Fruit fly (Drosophila melanogaster): ENCODE results near the gene Ack.
A peak's percentile ranks its signal among the peaks of the same experiment; 100 is the strongest.

Ack gene

dm6 chr3L:4108844-4109494, 983 bp downstream of the Ack start:
- peak; percentile 36 for TF ChIP-seq Sox15 (GFP tag; optimal IDR thresholded peaks at IDR 0.05)
- TF ChIP-seq CG6854 (GFP tag; optimal IDR thresholded peaks at IDR 0.05) = no peak
- peak; percentile 52 for TF ChIP-seq cyc (GFP tag; optimal IDR thresholded peaks at IDR 0.05)
- peak; percentile 26 for TF ChIP-seq Eip93F (GFP tag; optimal IDR thresholded peaks at IDR 0.05)
- TF ChIP-seq CG6276 (GFP tag; optimal IDR thresholded peaks at IDR 0.05) = peak; percentile 77
- TF ChIP-seq Hr4 (GFP tag; optimal IDR thresholded peaks at IDR 0.05) = peak; percentile 88
- peak; percentile 56 for TF ChIP-seq CG34406 (GFP tag; optimal IDR thresholded peaks at IDR 0.05)
- peak; percentile 59 for TF ChIP-seq CG10669 (GFP tag; optimal IDR thresholded peaks at IDR 0.05)
- TF ChIP-seq Met (GFP tag; optimal IDR thresholded peaks at IDR 0.05) = peak; percentile 67
- peak; percentile 69 for TF ChIP-seq OdsH (GFP tag; optimal IDR thresholded peaks at IDR 0.05)
- peak; percentile 62 for TF ChIP-seq fd59A (GFP tag; optimal IDR thresholded peaks at IDR 0.05)
- peak; percentile 51 for TF ChIP-seq dac (GFP tag; optimal IDR thresholded peaks at IDR 0.05)
- TF ChIP-seq esn (GFP tag; optimal IDR thresholded peaks at IDR 0.05) = peak; percentile 61
- peak; percentile 2 to 60 for TF ChIP-seq salr (GFP tag; optimal IDR thresholded peaks at IDR 0.05)
- TF ChIP-seq CG7368 (GFP tag; optimal IDR thresholded peaks at IDR 0.05) = peak; percentile 37
- peak; percentile 72 for TF ChIP-seq Eip75B (GFP tag; optimal IDR thresholded peaks at IDR 0.05)
- TF ChIP-seq svp (GFP tag) = peak; percentile 79
- peak; percentile 52 for TF ChIP-seq net (GFP tag; optimal IDR thresholded peaks at IDR 0.05)
- peak; percentile 53 for TF ChIP-seq Ets96B (tag; optimal IDR thresholded peaks at IDR 0.05)
- peak; percentile 74 for TF ChIP-seq CG8119 (GFP tag; IDR thresholded peaks at IDR 0.05)
- peak; percentile 46 for TF ChIP-seq CG11902 (GFP tag; optimal IDR thresholded peaks at IDR 0.05)
- TF ChIP-seq spab (GFP tag; optimal IDR thresholded peaks at IDR 0.05) = peak; percentile 62
- peak; percentile 59 for TF ChIP-seq CG31627 (GFP tag; optimal IDR thresholded peaks at IDR 0.05)
- TF ChIP-seq CG6808 (GFP tag; optimal IDR thresholded peaks at IDR 0.05) = peak; percentile 68
- TF ChIP-seq CG8319 (GFP tag; optimal IDR thresholded peaks at IDR 0.05) = peak; percentile 40
- peak; percentile 71 for TF ChIP-seq CG15336 (GFP tag; IDR thresholded peaks at IDR 0.05)
- no peak for TF ChIP-seq vri (GFP tag; optimal IDR thresholded peaks at IDR 0.05)
- TF ChIP-seq lz (GFP tag; optimal IDR thresholded peaks at IDR 0.05) = peak; percentile 49
- TF ChIP-seq CG16779 (tag; optimal IDR thresholded peaks at IDR 0.05) = peak; percentile 16
- peak; percentile 71 for TF ChIP-seq CG4318 (GFP tag; optimal IDR thresholded peaks at IDR 0.05)
- TF ChIP-seq CG1621 (tag; optimal IDR thresholded peaks at IDR 0.05) = peak; percentile 0
- TF ChIP-seq achi (GFP tag; optimal IDR thresholded peaks at IDR 0.05) = peak; percentile 68
- peak; percentile 53; the same call in 2 of the 3 replicates for TF ChIP-seq CG6163 (GFP tag; IDR thresholded peaks at IDR 0.05)
- peak; percentile 6 for TF ChIP-seq fkh (GFP tag; optimal IDR thresholded peaks at IDR 0.05)
- peak; percentile 64 for TF ChIP-seq topi (GFP tag; optimal IDR thresholded peaks at IDR 0.05)
- peak; percentile 61 for TF ChIP-seq Sox102F (GFP tag; optimal IDR thresholded peaks at IDR 0.05)
- TF ChIP-seq Blimp-1 (GFP tag; optimal IDR thresholded peaks at IDR 0.05) = no peak
- peak; percentile 21 for TF ChIP-seq Smox (GFP tag; optimal IDR thresholded peaks at IDR 0.05)
- peak; percentile 27; the same call in 1 of the 2 replicates for TF ChIP-seq CG11294 (GFP tag; IDR thresholded peaks at IDR 0.05)
- TF ChIP-seq CG10631 (GFP tag; optimal IDR thresholded peaks at IDR 0.05) = peak; percentile 24
- TF ChIP-seq eg (GFP tag; IDR thresholded peaks at IDR 0.05) = peak; percentile 71; the same call in 2 of the 3 replicates
- TF ChIP-seq acj6 (GFP tag; optimal IDR thresholded peaks at IDR 0.05) = peak; percentile 75
- TF ChIP-seq Ets21C (GFP tag; optimal IDR thresholded peaks at IDR 0.05) = peak; percentile 25
- no peak for TF ChIP-seq CG9139 (GFP tag; optimal IDR thresholded peaks at IDR 0.05)
- peak; percentile 70 for TF ChIP-seq pdm3 (GFP tag; optimal IDR thresholded peaks at IDR 0.05)
- peak; percentile 88 for TF ChIP-seq CG32006 (GFP tag; optimal IDR thresholded peaks at IDR 0.05)
- TF ChIP-seq CG3919 (GFP tag; optimal IDR thresholded peaks at IDR 0.05) = peak; percentile 74
- peak; percentile 56 for TF ChIP-seq CG11762 (GFP tag; optimal IDR thresholded peaks at IDR 0.05; ENCODE audit: insufficient read depth)
- no peak; the same call in 1 of the 2 replicates for TF ChIP-seq Gug (GFP tag; IDR thresholded peaks at IDR 0.05)
- TF ChIP-seq CG8632 (GFP tag; optimal IDR thresholded peaks at IDR 0.05) = peak; percentile 49
